Fruit fly (Drosophila melanogaster): ENCODE measurements around the gene Ugt316A1.

dm6 chr3L:19051926-19052325 lies 10.7 kb downstream of the Ugt316A1 start, which contains the start of gene Acp76A:
- TF ChIP-seq CG8478 (optimal IDR thresholded peaks at IDR 0.05): no peak
- TF ChIP-seq psq (optimal IDR thresholded peaks at IDR 0.05): no peak
- TF ChIP-seq usp (GFP tag; optimal IDR thresholded peaks at IDR 0.05): no peak
